Worm (Caenorhabditis elegans): ENCODE measurements around the gene clec-121.
A peak's percentile ranks its signal among the peaks of the same experiment; 100 is the strongest.

ce11 chrII:3055531-3055930, 46.6 kb upstream of the clec-121 start:
- TF ChIP-seq zag-1 (tag; optimal IDR thresholded peaks at IDR 0.05) (no peak), blmp-1 (tag; optimal IDR thresholded peaks at IDR 0.05; ENCODE audit: insufficient read depth) (no peak), lin-39 (tag; optimal IDR thresholded peaks at IDR 0.05) (no peak), unc-55 (GFP tag; optimal IDR thresholded peaks at IDR 0.05) (peak; percentile 25), ama-1 (optimal IDR thresholded peaks at IDR 0.05) (no peak), ztf-4 (tag; optimal IDR thresholded peaks at IDR 0.05) (no peak), ztf-11 (tag; optimal IDR thresholded peaks at IDR 0.05) (no peak)

Measured in whole organism, L2 larva.